Worm (Caenorhabditis elegans) whole organism, L4/young adult: ENCODE data around the gene metl-13.
"Not testable (repeated sequence)": the region's sequence is repeated elsewhere in the genome, so short reads cannot be mapped to it uniquely, and the experiment has no call there.

Source experiments
- W03F9.2 ChIP-seq: fragments of 150-350 bp; optimal IDR thresholded peaks from 2 replicates; lab custom pipeline; 2014; ENCODE audit warnings: missing biosample characterization, missing genetic modification characterization
- dao-5 ChIP-seq: sonication (generic microtip); optimal IDR thresholded peaks from 2 replicates; lab custom pipeline; 2016; ENCODE audit warnings: missing genotype, missing genetic modification characterization, moderate library complexity, missing compliant biosample characterization
- him-1 ChIP-seq: sonication (generic microtip); optimal IDR thresholded peaks from 2 replicates; lab custom pipeline; 2016; ENCODE audit warnings: missing genotype, missing genetic modification reagents, missing genetic modification characterization, missing compliant biosample characterization

Gene metl-13

DNA sequence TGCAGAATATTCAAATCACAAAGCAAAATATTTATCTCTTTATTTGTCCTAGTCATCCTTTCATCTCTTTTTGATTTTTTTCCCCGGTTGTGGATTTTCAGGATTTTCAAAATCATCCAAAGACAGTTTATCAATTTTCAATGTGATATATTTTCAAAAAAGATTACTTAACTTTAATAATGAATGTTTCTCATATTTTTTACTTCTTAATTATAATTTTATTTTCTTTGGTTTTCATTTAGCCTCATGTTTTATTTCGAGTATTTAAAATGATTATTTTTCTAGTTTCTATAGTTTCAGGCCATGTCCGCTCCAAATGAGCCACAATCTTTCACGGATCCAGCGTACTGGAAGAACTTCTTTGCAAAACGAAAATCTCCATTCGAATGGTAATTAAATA is at the start of gene metl-13:
Gene metl-13, plus strand, starts transcription at position 301 of the 400 bp plus-strand sequence.
- TF ChIP-seq him-1 (tag; lab: Kevin White, UChicago): no peak
- no peak for TF ChIP-seq W03F9.2 (tag; lab: Kevin White, UChicago)
- TF ChIP-seq dao-5 (tag; lab: Kevin White, UChicago): no peak

DNA sequence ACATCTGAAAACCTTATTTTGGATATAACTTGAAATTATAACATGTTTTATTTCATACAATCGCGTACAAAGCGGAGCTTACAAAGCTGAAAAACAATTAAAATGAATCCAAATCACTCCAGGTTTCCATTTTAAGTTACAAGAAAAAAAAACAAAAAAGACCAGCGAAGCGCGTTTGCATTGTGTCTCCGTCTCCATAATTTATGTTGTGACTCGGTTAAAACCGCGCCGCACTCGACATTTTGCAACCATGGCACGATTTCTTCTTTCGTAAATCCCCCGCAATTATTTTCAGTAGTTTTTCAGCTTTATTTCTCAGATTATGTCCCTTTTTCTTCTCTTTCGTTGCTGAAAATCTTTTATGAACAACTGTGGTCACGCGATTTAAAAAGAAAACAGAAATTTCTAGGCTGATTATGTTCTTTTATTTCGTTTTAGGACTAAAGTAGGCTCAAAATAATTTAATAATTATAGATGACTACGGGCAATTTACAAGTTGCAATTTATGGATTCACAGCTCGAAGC is 49.4 kb upstream of the metl-13 start, which contains the start of the genes F38A5.2 and dnj-11:
Gene F38A5.2, minus strand, starts transcription at position 4 of the 525 bp plus-strand sequence.
Gene dnj-11, plus strand, starts transcription at position 475 of the 525 bp plus-strand sequence.
- peak; percentile 92 for TF ChIP-seq W03F9.2 (tag; lab: Kevin White, UChicago)
- peak; percentile 27 for TF ChIP-seq him-1 (tag; lab: Kevin White, UChicago)
- no peak for TF ChIP-seq dao-5 (tag; lab: Kevin White, UChicago)

DNA sequence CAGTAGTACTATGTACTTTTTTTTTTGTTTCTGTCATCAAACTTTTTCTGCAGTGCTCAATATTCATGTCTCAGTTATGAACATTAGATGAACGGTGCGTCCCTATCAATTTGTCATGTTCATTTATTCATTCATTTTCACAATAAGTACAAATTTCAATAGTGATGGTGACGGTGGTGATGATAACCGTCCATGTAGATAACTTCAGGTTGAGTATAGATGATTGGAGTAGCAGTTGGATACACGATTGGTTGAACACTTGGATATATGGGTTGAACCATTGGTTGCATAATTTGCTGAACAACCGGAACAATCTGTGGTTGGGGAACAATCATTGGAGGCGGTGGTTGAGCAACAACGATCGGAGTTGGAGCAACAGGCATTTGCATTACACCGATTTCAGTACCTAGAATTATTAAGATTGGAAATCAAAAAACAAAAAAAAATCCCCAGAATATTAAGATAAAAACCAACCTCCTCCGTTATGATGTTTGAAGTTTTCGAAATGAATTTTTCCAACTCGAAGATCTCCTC is 46.7 kb upstream of the metl-13 start:
- TF ChIP-seq him-1 (tag; lab: Kevin White, UChicago): no peak
- TF ChIP-seq W03F9.2 (tag; lab: Kevin White, UChicago): no peak
- TF ChIP-seq dao-5 (tag; lab: Kevin White, UChicago): no peak

DNA sequence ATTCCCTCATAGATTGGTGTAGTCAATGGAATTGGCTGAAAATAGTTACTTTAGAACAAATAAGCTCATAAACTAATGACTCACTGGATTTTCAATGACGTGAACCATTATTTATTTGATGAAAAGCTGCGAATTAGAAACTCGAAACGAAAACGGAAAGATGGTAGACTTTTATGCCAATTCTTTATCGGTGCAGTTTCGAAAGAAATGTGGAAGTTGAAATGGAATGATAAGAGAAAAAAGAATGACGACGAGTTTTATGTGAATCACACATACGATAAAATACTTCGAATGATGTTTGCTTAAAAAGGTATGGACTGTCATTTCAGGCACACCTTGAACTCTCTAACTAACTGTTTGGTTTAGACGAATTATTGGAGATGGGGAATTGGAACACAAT is 44.9 kb upstream of the metl-13 start, which contains the start of the genes lec-11 and irld-7:
Gene lec-11, minus strand, starts transcription at position 126 of the 400 bp plus-strand sequence.
Gene irld-7, plus strand, starts transcription at position 332 of the 400 bp plus-strand sequence.
- TF ChIP-seq dao-5 (tag; lab: Kevin White, UChicago): no peak
- TF ChIP-seq W03F9.2 (tag; lab: Kevin White, UChicago): no peak
- no peak for TF ChIP-seq him-1 (tag; lab: Kevin White, UChicago)

DNA sequence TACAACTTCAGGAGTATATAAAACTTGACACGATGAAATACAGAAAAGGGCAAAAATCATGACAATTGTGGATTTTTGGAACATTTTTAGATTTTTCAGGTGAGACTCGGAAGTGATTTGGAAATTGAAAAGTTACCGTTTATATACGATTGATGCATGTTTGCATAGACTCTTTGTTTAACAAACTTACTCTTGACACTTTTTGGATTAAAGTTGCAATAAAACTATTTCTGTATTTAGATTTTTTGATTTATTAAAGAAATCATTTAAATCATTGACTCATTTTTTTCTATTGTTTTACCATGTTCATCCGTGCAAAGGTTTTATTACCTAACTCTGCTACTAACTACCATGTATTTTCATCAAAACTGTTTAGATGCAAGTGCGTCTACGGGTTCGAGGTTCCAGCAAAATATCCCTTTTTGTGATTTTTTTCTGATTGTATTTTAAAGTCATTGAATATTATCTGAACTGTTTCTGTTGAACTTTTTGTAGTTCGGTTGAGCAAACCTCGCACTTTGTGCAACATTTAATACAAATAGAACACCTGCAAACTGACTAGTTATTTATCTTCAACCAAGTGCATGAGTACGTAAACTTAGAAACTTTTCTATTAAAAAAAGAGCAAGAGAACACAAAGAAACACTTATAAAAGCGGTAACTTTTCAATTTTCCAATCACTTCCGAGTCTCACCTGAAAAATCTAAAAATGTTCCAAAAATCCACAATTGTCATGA is 43.7 kb upstream of the metl-13 start, which contains the start of the genes nspb-1 and nspb-2:
Gene nspb-1, minus strand, starts transcription at position 101 of the 737 bp plus-strand sequence.
Gene nspb-2, plus strand, starts transcription at position 687 of the 737 bp plus-strand sequence.
- TF ChIP-seq dao-5, him-1, W03F9.2 (tag; lab: Kevin White, UChicago): not testable (repeated sequence)

DNA sequence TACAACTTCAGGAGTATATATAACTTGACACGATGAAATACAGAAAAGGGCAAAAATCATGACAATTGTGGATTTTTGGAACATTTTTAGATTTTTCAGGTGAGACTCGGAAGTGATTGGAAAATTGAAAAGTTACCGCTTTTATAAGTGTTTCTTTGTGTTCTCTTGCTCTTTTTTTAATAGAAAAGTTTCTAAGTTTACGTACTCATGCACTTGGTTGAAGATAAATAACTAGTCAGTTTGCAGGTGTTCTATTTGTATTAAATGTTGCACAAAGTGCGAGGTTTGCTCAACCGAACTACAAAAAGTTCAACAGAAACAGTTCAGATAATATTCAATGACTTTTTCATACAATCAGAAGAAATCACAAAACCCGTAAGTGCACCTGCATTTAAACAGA is 40.0 kb upstream of the metl-13 start, which contains the start of gene nspb-3:
Gene nspb-3, minus strand, starts transcription at position 101 of the 400 bp plus-strand sequence.
- not testable (repeated sequence) for TF ChIP-seq W03F9.2, dao-5, him-1 (tag; lab: Kevin White, UChicago)

DNA sequence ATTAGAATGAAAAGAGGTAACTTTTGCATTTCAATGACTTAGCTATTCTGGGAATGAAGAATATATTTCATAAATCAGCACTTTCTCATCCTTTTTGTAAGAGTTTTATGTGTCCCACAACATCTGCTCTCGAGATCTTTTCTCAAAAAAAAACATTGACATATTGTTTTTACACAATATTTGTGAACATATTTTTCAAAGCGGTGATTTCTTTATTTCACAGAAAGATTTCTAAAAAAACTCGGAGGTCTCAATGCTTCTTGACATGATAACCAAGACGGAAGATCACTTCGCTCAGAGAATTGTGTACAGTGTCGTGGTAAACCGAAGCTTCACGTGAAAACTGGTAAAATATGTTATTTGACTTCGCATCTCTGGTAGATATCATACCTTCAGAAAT is 39.0 kb upstream of the metl-13 start, which contains the start of gene F38A5.22:
Gene F38A5.22, minus strand, starts transcription at position 29 of the 400 bp plus-strand sequence.
- TF ChIP-seq dao-5 (tag; lab: Kevin White, UChicago) (no peak), him-1 (tag; lab: Kevin White, UChicago) (no peak), W03F9.2 (tag; lab: Kevin White, UChicago) (no peak)

DNA sequence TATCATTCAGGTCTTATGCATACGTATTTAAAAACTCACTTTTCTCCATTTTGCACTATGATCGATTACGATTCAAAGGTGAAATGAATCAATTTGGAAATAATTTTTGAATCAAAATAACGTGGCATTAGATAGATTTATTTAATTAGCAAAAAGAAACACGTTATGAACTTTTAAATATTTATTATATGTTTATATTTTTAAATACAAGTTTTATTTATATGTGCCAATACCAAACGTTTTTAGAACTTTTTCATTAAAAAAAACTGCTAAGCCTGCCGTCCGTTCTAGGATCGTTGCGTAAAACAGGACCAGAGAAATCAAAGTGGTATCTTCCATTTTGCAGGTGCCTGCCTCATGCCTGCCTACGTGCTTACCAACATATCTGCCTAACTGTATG is 37.6 kb upstream of the metl-13 start, which contains the start of gene F38A5.6:
Gene F38A5.6, minus strand, starts transcription at position 101 of the 400 bp plus-strand sequence.
- TF ChIP-seq him-1 (tag; lab: Kevin White, UChicago): no peak
- no peak for TF ChIP-seq W03F9.2 (tag; lab: Kevin White, UChicago)
- no peak for TF ChIP-seq dao-5 (tag; lab: Kevin White, UChicago)

DNA sequence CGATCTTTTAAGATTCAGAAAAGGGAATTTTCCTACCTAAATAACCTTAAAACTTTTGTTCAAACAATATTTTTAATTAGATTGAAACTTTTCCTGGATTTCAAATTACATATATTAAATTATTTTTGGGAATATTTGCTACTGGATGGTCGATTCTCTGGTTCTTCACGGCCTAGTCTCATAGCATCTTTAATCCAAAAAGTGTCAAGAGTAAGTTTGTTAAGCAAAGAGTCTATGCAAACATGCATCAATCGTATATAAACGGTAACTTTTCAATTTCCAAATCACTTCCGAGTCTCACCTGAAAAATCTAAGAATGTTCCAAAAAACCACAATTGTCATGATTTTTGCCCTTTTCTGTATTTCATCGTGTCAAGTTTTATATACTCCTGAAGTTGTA is 37.0 kb upstream of the metl-13 start, which contains the start of gene nspb-4:
Gene nspb-4, plus strand, starts transcription at position 301 of the 400 bp plus-strand sequence.
- not testable (repeated sequence) for TF ChIP-seq him-1, dao-5, W03F9.2 (tag; lab: Kevin White, UChicago)

DNA sequence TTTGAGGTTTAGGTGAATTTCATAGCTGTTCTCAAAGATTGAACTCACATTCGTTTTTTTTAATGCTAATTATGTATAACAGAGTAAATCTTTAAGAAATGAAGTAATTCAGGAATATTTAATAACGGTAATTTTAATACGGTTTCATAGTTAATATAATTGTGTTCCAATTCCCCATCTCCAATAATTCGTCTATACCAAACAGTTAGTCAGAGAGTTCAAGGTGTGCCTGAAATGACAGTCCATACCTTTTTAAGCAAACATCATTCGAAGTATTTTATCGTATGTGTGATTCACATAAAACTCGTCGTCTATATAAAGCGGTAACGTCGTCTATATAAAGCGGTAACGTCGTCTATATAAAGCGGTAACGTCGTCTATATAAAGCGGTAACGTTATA is 36.1 kb upstream of the metl-13 start, which contains the start of gene nspb-5:
Gene nspb-5, plus strand, starts transcription at position 301 of the 400 bp plus-strand sequence.
- TF ChIP-seq him-1, dao-5, W03F9.2 (tag; lab: Kevin White, UChicago): not testable (repeated sequence)

DNA sequence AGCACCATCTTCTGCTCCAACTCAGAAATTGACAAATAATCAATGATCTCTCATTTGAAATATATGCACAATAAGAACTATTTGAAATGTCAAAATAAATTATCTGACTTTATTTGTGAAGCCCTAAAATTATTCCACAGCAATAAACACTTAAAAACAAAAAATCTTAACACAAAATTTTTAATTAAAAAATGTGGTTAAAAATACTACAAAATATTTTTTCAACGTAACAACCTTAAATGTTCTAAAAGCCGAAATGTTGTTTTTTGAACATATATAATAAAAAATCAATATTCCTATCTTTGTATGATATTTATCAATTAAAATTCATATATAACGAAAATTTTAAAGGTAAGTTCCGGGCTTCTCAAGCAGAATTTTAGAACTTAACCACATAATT is 35.4 kb upstream of the metl-13 start, which contains the start of gene F38A5.8:
Gene F38A5.8, plus strand, starts transcription at position 301 of the 400 bp plus-strand sequence.
- TF ChIP-seq him-1 (tag; lab: Kevin White, UChicago): no peak
- no peak for TF ChIP-seq dao-5 (tag; lab: Kevin White, UChicago)
- no peak for TF ChIP-seq W03F9.2 (tag; lab: Kevin White, UChicago)

DNA sequence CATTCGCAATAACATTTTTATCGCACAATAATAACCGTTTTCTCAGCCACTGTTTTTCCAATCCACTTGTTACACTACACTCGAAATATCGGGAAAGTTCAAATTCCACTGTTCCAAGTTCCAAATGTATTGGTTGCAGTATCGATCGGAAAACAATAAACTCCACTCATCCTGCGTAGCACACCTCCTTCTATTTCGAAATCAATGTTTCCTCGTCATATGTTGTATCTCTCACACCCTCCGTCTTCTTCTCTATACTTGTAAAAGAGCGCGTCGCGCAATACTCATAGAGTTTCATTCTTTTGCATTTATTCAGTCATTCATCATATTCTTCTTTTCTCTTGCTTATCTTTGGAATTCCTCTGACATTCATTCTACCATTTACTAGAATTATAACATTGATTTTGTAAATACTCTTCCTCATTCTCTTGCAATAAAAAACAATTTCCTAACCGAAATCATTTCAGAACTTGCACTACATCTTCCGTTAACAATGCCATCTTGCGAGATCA is 33.6 kb upstream of the metl-13 start, which contains the start of gene sup-36:
Gene sup-36, plus strand, starts transcription at position 462 of the 512 bp plus-strand sequence.
- no peak for TF ChIP-seq W03F9.2 (tag; lab: Kevin White, UChicago)
